Fruit fly (Drosophila melanogaster) whole organism, embryonic: ENCODE results near the gene Kaz-m1.

Experiments used
- Asciz ChIP-seq: fragments of 200-800 bp; sonication (Bioruptor generic); optimal IDR thresholded peaks from 2 replicates; lab custom pipeline; 2017; ENCODE audit warnings: missing biosample characterization, mild to moderate bottlenecking, missing genetic modification characterization, missing genetic modification reagents
- Bdp1 ChIP-seq: fragments of 200-800 bp; sonication (Bioruptor generic); optimal IDR thresholded peaks from 3 replicates; lab custom pipeline; 2016; ENCODE audit warnings: missing biosample characterization, missing genetic modification characterization
- CG10209 ChIP-seq: fragments of 200-800 bp; sonication (Bioruptor generic); optimal IDR thresholded peaks from 3 replicates; lab custom pipeline; 2017; ENCODE audit warnings: missing biosample characterization, mild to moderate bottlenecking, missing genetic modification characterization, missing genetic modification reagents
- CG10654 ChIP-seq: fragments of 200-800 bp; sonication (Bioruptor generic); optimal IDR thresholded peaks from 2 replicates; lab custom pipeline; 2016; ENCODE audit warnings: missing biosample characterization, missing genetic modification characterization
- CG11696 ChIP-seq: fragments of 200-800 bp; sonication (Bioruptor generic); IDR thresholded peaks from 2 replicates; pipeline ENCODE4 v1.3.6; 2022; ENCODE audit warnings: missing biosample characterization, missing genetic modification characterization
- CG15269 ChIP-seq: fragments of 200-800 bp; sonication (Bioruptor generic); optimal IDR thresholded peaks from 2 replicates; lab custom pipeline; 2018; ENCODE audit warnings: missing biosample characterization, mild to moderate bottlenecking, missing genetic modification characterization, moderate library complexity
- CG15479 ChIP-seq: fragments of 200-800 bp; sonication (Bioruptor generic); optimal IDR thresholded peaks from 3 replicates; lab custom pipeline; 2019; ENCODE audit warnings: missing biosample characterization, mild to moderate bottlenecking, missing genetic modification characterization, moderate library complexity
- CG17568 ChIP-seq: fragments of 200-800 bp; sonication (Bioruptor generic); optimal IDR thresholded peaks from 2 replicates; lab custom pipeline; 2018; ENCODE audit warnings: missing biosample characterization, mild to moderate bottlenecking, missing genetic modification characterization, moderate library complexity
- CG17802 ChIP-seq: fragments of 200-800 bp; sonication (Bioruptor generic); optimal IDR thresholded peaks from 2 replicates; lab custom pipeline; 2018; ENCODE audit warnings: missing biosample characterization, mild to moderate bottlenecking, missing genetic modification characterization, moderate library complexity
- CG2199 ChIP-seq: fragments of 200-800 bp; sonication (Bioruptor generic); IDR thresholded peaks from 3 replicates; pipeline ENCODE4 v1.3.6; 2022; ENCODE audit warnings: missing biosample characterization, missing genetic modification characterization
- CG2202 ChIP-seq: fragments of 200-800 bp; sonication (Bioruptor generic); optimal IDR thresholded peaks from 2 replicates; lab custom pipeline; 2018; ENCODE audit warnings: missing biosample characterization, mild to moderate bottlenecking, missing genetic modification characterization
- CG30020 ChIP-seq: fragments of 200-800 bp; optimal IDR thresholded peaks from 2 replicates; lab custom pipeline; 2019; ENCODE audit warnings: missing biosample characterization, mild to moderate bottlenecking, missing genetic modification characterization, moderate library complexity
- CG3281 ChIP-seq: fragments of 200-800 bp; sonication (Bioruptor generic); optimal IDR thresholded peaks from 3 replicates; lab custom pipeline; 2017; ENCODE audit warnings: missing biosample characterization, mild to moderate bottlenecking, missing genetic modification characterization
- CG34224 ChIP-seq: fragments of 200-800 bp; sonication (Bioruptor generic); IDR thresholded peaks from 3 replicates; pipeline ENCODE4 v1.3.6; 2022; ENCODE audit warnings: missing biosample characterization, missing genetic modification characterization; ENCODE audit not compliant: partially characterized antibody
- CG7556 ChIP-seq: fragments of 200-800 bp; sonication (Bioruptor generic); optimal IDR thresholded peaks from 2 replicates; lab custom pipeline; 2017; ENCODE audit warnings: missing biosample characterization, mild to moderate bottlenecking, missing genetic modification characterization
- CG8281 ChIP-seq: fragments of 200-800 bp; sonication (Bioruptor generic); optimal IDR thresholded peaks from 2 replicates; lab custom pipeline; 2018; ENCODE audit warnings: missing biosample characterization, mild to moderate bottlenecking, missing genetic modification characterization, moderate library complexity
- Deaf1 ChIP-seq: fragments of 200-800 bp; optimal IDR thresholded peaks from 3 replicates; lab custom pipeline; 2019; ENCODE audit warnings: missing biosample characterization, mild to moderate bottlenecking, missing genetic modification characterization, moderate library complexity
- HLHmδ ChIP-seq: fragments of 200-800 bp; sonication (Bioruptor generic); optimal IDR thresholded peaks from 2 replicates; lab custom pipeline; 2018; ENCODE audit warnings: missing biosample characterization, mild to moderate bottlenecking, missing genetic modification characterization, moderate library complexity
- Hr3 ChIP-seq: fragments of 200-800 bp; sonication (Bioruptor generic); optimal IDR thresholded peaks from 3 replicates; lab custom pipeline; 2016; ENCODE audit warnings: missing biosample characterization, missing genetic modification characterization
- Kr ChIP-seq: fragments of 200-800 bp; sonication (Bioruptor generic); optimal IDR thresholded peaks from 2 replicates; lab custom pipeline; 2017; ENCODE audit warnings: missing biosample characterization, mild to moderate bottlenecking, missing genetic modification characterization
- Side ChIP-seq: fragments of 200-800 bp; sonication (Bioruptor generic); optimal IDR thresholded peaks from 2 replicates; lab custom pipeline; 2016; ENCODE audit warnings: missing biosample characterization, missing genetic modification characterization
- Stat92E ChIP-seq, 3 experiments: fragments of >200 bp in 2 of 3; fragments of 200-800 bp in 1 of 3; sonication (Bioruptor generic) in 1 of 3; optimal IDR thresholded peaks; 2 replicates each; lab custom pipeline; 2017 to 2019; ENCODE audit warnings: missing biosample characterization in 3 of 3, missing genetic modification characterization in 3 of 3, mild to moderate bottlenecking in 1 of 3, moderate library complexity in 1 of 3
- Vsx1 ChIP-seq: fragments of 200-800 bp; sonication (Bioruptor generic); optimal IDR thresholded peaks from 2 replicates; lab custom pipeline; 2017; ENCODE audit warnings: missing biosample characterization, mild to moderate bottlenecking, missing genetic modification characterization, missing genetic modification reagents
- Xrp1 ChIP-seq: fragments of 200-800 bp; sonication (Bioruptor generic); IDR thresholded peaks from 2 replicates; pipeline ENCODE4 v1.3.6; 2022; ENCODE audit warnings: missing biosample characterization, missing genetic modification characterization
- abd-A ChIP-seq: fragments of 200-800 bp; sonication (Bioruptor generic); optimal IDR thresholded peaks from 3 replicates; lab custom pipeline; 2019; ENCODE audit warnings: missing biosample characterization, mild to moderate bottlenecking, missing genetic modification characterization, moderate library complexity
- ac ChIP-seq: fragments of 200-800 bp; sonication (Bioruptor generic); optimal IDR thresholded peaks from 3 replicates; lab custom pipeline; 2017; ENCODE audit warnings: missing biosample characterization, mild to moderate bottlenecking, missing genetic modification characterization
- cad ChIP-seq: fragments of >200 bp; optimal IDR thresholded peaks from 2 replicates; lab custom pipeline; 2017; ENCODE audit warnings: missing biosample characterization, missing genetic modification characterization
- cg ChIP-seq: fragments of 200-800 bp; sonication (Bioruptor generic); optimal IDR thresholded peaks from 3 replicates; lab custom pipeline; 2019; ENCODE audit warnings: missing biosample characterization, mild to moderate bottlenecking, missing genetic modification characterization, moderate library complexity
- chm ChIP-seq: fragments of 200-800 bp; sonication (Bioruptor generic); IDR thresholded peaks from 2 replicates; pipeline ENCODE4 v1.3.6; 2022; ENCODE audit warnings: missing biosample characterization, missing genetic modification characterization
- crc ChIP-seq: fragments of 200-800 bp; sonication (Bioruptor generic); optimal IDR thresholded peaks from 2 replicates; lab custom pipeline; 2016; ENCODE audit warnings: missing biosample characterization, missing genetic modification characterization
- da ChIP-seq: fragments of 200-800 bp; sonication (Bioruptor generic); optimal IDR thresholded peaks from 2 replicates; lab custom pipeline; 2016; ENCODE audit warnings: missing biosample characterization, missing genetic modification characterization
- dimm ChIP-seq: fragments of 200-800 bp; sonication (Bioruptor generic); IDR thresholded peaks from 2 replicates; pipeline ENCODE4 v1.3.6; 2022; ENCODE audit warnings: missing biosample characterization, missing genetic modification characterization
- gcm ChIP-seq: fragments of 200-800 bp; sonication (Bioruptor generic); optimal IDR thresholded peaks from 2 replicates; lab custom pipeline; 2019; ENCODE audit warnings: missing biosample characterization, mild to moderate bottlenecking, missing genetic modification characterization, moderate library complexity
- grn ChIP-seq: fragments of 200-800 bp; sonication (Bioruptor generic); optimal IDR thresholded peaks from 3 replicates; lab custom pipeline; 2017; ENCODE audit warnings: missing biosample characterization, missing genetic modification characterization
- gsb ChIP-seq: fragments of 200-800 bp; sonication (Bioruptor generic); IDR thresholded peaks from 2 replicates; pipeline ENCODE4 v1.3.6; 2022; ENCODE audit warnings: missing biosample characterization, missing genetic modification characterization
- hth ChIP-seq: fragments of >200 bp; optimal IDR thresholded peaks from 2 replicates; lab custom pipeline; 2017; ENCODE audit warnings: inconsistent platforms
- kah ChIP-seq: fragments of 200-800 bp; sonication (Bioruptor generic); optimal IDR thresholded peaks from 2 replicates; lab custom pipeline; 2018; ENCODE audit warnings: missing biosample characterization, mild to moderate bottlenecking, missing genetic modification characterization
- ken ChIP-seq: fragments of 200-800 bp; sonication (Bioruptor generic); IDR thresholded peaks from 3 replicates; pipeline ENCODE4 v1.3.6; 2022; ENCODE audit warnings: missing biosample characterization, missing genetic modification characterization
- odd ChIP-seq: fragments of 200-800 bp; sonication (Bioruptor generic); optimal IDR thresholded peaks from 2 replicates; lab custom pipeline; 2017; ENCODE audit warnings: missing biosample characterization, mild to moderate bottlenecking, missing genetic modification characterization
- pb ChIP-seq: fragments of 200-800 bp; sonication (Bioruptor generic); optimal IDR thresholded peaks from 3 replicates; lab custom pipeline; 2016; ENCODE audit warnings: missing biosample characterization, missing genetic modification characterization
- pros ChIP-seq: fragments of 200-800 bp; sonication (Bioruptor generic); optimal IDR thresholded peaks from 3 replicates; lab custom pipeline; 2019; ENCODE audit warnings: missing biosample characterization, mild to moderate bottlenecking, missing genetic modification characterization, moderate library complexity
- pzg ChIP-seq: fragments of 200-800 bp; sonication (Bioruptor generic); optimal IDR thresholded peaks from 3 replicates; lab custom pipeline; 2018; ENCODE audit warnings: missing biosample characterization, mild to moderate bottlenecking, missing genetic modification characterization, moderate library complexity
- sc ChIP-seq, 3 experiments: fragments of >200 bp in 2 of 3; fragments of 200-800 bp in 1 of 3; sonication (Bioruptor generic) in 1 of 3; optimal IDR thresholded peaks; 2 replicates in 2 of 3; 3 replicates in 1 of 3; lab custom pipeline; 2017; ENCODE audit warnings: mild to moderate bottlenecking in 1 of 3, missing biosample characterization in 1 of 3, missing genetic modification characterization in 1 of 3, missing genetic modification reagents in 1 of 3
- seq ChIP-seq: fragments of 200-800 bp; sonication (Bioruptor generic); IDR thresholded peaks from 2 replicates; pipeline ENCODE4 v1.3.6; 2022; ENCODE audit warnings: missing biosample characterization, missing genetic modification characterization
- slou ChIP-seq: fragments of 200-800 bp; sonication (Bioruptor generic); optimal IDR thresholded peaks from 3 replicates; lab custom pipeline; 2016; ENCODE audit warnings: missing biosample characterization, missing genetic modification characterization
- sr ChIP-seq: fragments of 200-800 bp; sonication (Bioruptor generic); IDR thresholded peaks from 3 replicates; pipeline ENCODE4 v1.3.6; 2022; ENCODE audit warnings: missing biosample characterization, missing genetic modification characterization
- tin ChIP-seq: fragments of 200-800 bp; sonication (Bioruptor generic); optimal IDR thresholded peaks from 3 replicates; lab custom pipeline; 2016; ENCODE audit warnings: missing biosample characterization, missing genetic modification characterization
- tll ChIP-seq, 2 experiments: fragments of 200-800 bp in 1 of 2; fragments of >200 bp in 1 of 2; sonication (Bioruptor generic) in 1 of 2; optimal IDR thresholded peaks; 2 replicates each; lab custom pipeline; 2017 to 2019; ENCODE audit warnings: missing biosample characterization in 2 of 2, missing genetic modification characterization in 2 of 2, mild to moderate bottlenecking in 1 of 2, moderate library complexity in 1 of 2
- twi ChIP-seq: fragments of 200-800 bp; optimal IDR thresholded peaks from 2 replicates; lab custom pipeline; 2019; ENCODE audit warnings: missing biosample characterization, mild to moderate bottlenecking, missing genetic modification characterization, moderate library complexity
- zen ChIP-seq: fragments of 200-800 bp; sonication (Bioruptor generic); optimal IDR thresholded peaks from 3 replicates; lab custom pipeline; 2018; ENCODE audit warnings: missing biosample characterization, mild to moderate bottlenecking, missing genetic modification characterization, moderate library complexity

Gene Kaz-m1

dm6 chr3R:26027903-26028302, 13.4 kb downstream of the Kaz-m1 start (continued):
- TF ChIP-seq CG7556: no peak
- no peak for TF ChIP-seq CG10654 (GFP tag; lab: Kevin White, UChicago)
- no peak for TF ChIP-seq Hr3
- TF ChIP-seq slou (GFP tag; lab: Kevin White, UChicago): no peak
- no peak for TF ChIP-seq CG2202 (tag; lab: Kevin White, UChicago)
- TF ChIP-seq dimm (GFP tag; lab: Robert Waterston, UW): no peak
- TF ChIP-seq Kr (GFP tag; lab: Kevin White, UChicago): peak; percentile 46
- no peak for TF ChIP-seq Side (GFP tag; lab: Kevin White, UChicago)
- TF ChIP-seq gsb (GFP tag; lab: Robert Waterston, UW): no peak
- TF ChIP-seq ken: no peak
- TF ChIP-seq zen (tag; lab: Kevin White, UChicago): peak; percentile 25
- TF ChIP-seq seq: no peak
- no peak for TF ChIP-seq CG17802
- TF ChIP-seq CG34224: no peak
- no peak for TF ChIP-seq CG30020
- no peak for TF ChIP-seq Vsx1 (GFP tag; lab: Kevin White, UChicago)
- no peak for TF ChIP-seq crc (GFP tag; lab: Kevin White, UChicago)
- no peak for TF ChIP-seq pzg (GFP tag; lab: Kevin White, UChicago)
- TF ChIP-seq tin: no peak

DNA sequence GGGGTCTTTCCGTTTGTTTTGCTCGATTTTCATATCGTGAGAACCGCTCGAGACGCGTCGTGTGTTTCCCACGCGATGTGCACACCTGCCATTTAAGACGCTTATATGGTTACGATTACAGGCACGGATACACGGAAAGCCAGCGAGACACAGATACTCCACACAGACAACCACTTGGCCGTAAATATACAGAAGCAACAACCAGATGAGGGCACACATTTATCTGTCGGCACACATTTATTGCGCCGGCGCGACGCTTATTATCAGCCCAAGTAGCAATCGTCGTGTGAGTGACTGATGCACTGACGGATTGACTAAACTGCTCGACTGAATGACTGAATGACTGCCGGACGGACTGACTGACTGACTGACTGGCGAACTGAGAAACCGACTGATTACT, 16.0 kb downstream of the Kaz-m1 start:
- TF ChIP-seq pros (GFP tag; lab: Kevin White, UChicago): peak; percentile 75
- TF ChIP-seq grn (GFP tag; lab: Kevin White, UChicago): peak; percentile 47
- TF ChIP-seq Asciz (GFP tag; lab: Kevin White, UChicago): no peak
- peak; percentile 44; the same call in 1 of the 2 replicates for TF ChIP-seq chm (GFP tag; lab: Robert Waterston, UW)
- peak; percentile 37 for TF ChIP-seq Deaf1
- TF ChIP-seq CG17568 (GFP tag; lab: Kevin White, UChicago): no peak
- peak; percentile 80 for TF ChIP-seq HLHmδ (GFP tag; lab: Kevin White, UChicago)
- TF ChIP-seq CG3281 (GFP tag; lab: Kevin White, UChicago): no peak
- TF ChIP-seq CG15269: peak; percentile 71
- peak in 1 of 2 experiments; percentile 100 for TF ChIP-seq sc (optimal IDR thresholded peaks at IDR 0.05; lab: Kevin White, UChicago)
- no peak for TF ChIP-seq sc (GFP tag; optimal IDR thresholded peaks at IDR 0.05; lab: Kevin White, UChicago)
- TF ChIP-seq CG11696: no peak
- TF ChIP-seq CG8281 (tag; lab: Kevin White, UChicago): peak; percentile 100
- TF ChIP-seq Xrp1 (GFP tag; lab: Robert Waterston, UW): peak; percentile 11; the same call in 1 of the 2 replicates
- peak; percentile 90 for TF ChIP-seq ac (GFP tag; lab: Kevin White, UChicago)
- TF ChIP-seq sr (GFP tag; lab: Robert Waterston, UW): 0 out of 3 replicates have a peak, but pooled peaks have one; percentile 33
- TF ChIP-seq da (GFP tag; lab: Kevin White, UChicago): peak; percentile 45
- peak; percentile 64 for TF ChIP-seq kah (GFP tag; lab: Kevin White, UChicago)
- TF ChIP-seq CG10209 (GFP tag; lab: Kevin White, UChicago): peak; percentile 89
- TF ChIP-seq pb (GFP tag; lab: Kevin White, UChicago): no peak
- peak; percentile 64 for TF ChIP-seq odd (GFP tag; lab: Kevin White, UChicago)
- TF ChIP-seq cg: peak; percentile 78
- peak; percentile 57; the same call in 1 of the 3 replicates for TF ChIP-seq CG2199 (GFP tag; lab: Robert Waterston, UW)
- TF ChIP-seq zen (tag; lab: Kevin White, UChicago): peak; percentile 97
- TF ChIP-seq Stat92E (GFP tag; optimal IDR thresholded peaks at IDR 0.05; lab: Kevin White, UChicago): peak in 1 of 3 experiments; percentile 6
- TF ChIP-seq gcm (GFP tag; lab: Kevin White, UChicago): peak; percentile 21
- TF ChIP-seq tll (GFP tag; optimal IDR thresholded peaks at IDR 0.05; lab: Kevin White, UChicago): peak in 1 of 2 experiments; percentile 91
- peak; percentile 54 for TF ChIP-seq Kr (GFP tag; lab: Kevin White, UChicago)
- TF ChIP-seq cad (GFP tag; lab: Kevin White, UChicago): peak; percentile 47
- peak; percentile 52 for TF ChIP-seq abd-A (tag; lab: Kevin White, UChicago)
- TF ChIP-seq twi (tag; lab: Kevin White, UChicago): peak; percentile 79
- no peak for TF ChIP-seq Bdp1 (GFP tag; lab: Kevin White, UChicago)
- peak; percentile 66 for TF ChIP-seq hth (lab: Kevin White, UChicago)
- peak; percentile 93 for TF ChIP-seq CG15479
